Worm (Caenorhabditis elegans) whole organism, L1 larva: ENCODE data around the gene F55B11.2.
A peak's percentile ranks its signal among the peaks of the same experiment; 100 is the strongest.
"Not testable (repeated sequence)": the region's sequence is repeated elsewhere in the genome, so short reads cannot be mapped to it uniquely, and the experiment has no call there.

Source experiments
- F16B12.6 ChIP-seq: fragments of 150-350 bp; optimal IDR thresholded peaks from 2 replicates; lab custom pipeline; 2014; ENCODE audit warnings: missing biosample characterization, missing genetic modification characterization
- aha-1 ChIP-seq: fragments of 150-350 bp; optimal IDR thresholded peaks from 2 replicates; lab custom pipeline; 2014; ENCODE audit warnings: missing biosample characterization, missing genetic modification characterization
- alr-1 ChIP-seq: fragments of 200-800 bp; sonication (Bioruptor generic); optimal IDR thresholded peaks from 2 replicates; lab custom pipeline; 2018; ENCODE audit warnings: borderline replicate concordance, mild to moderate bottlenecking, missing genetic modification characterization, missing compliant biosample characterization
- blmp-1 ChIP-seq: fragments of 150-350 bp; optimal IDR thresholded peaks from 2 replicates; lab custom pipeline; 2014; ENCODE audit warnings: missing biosample characterization, missing genetic modification characterization
- ceh-63 ChIP-seq: fragments of 200-800 bp; sonication (Bioruptor generic); optimal IDR thresholded peaks from 2 replicates; lab custom pipeline; 2018; ENCODE audit warnings: mild to moderate bottlenecking, missing genetic modification characterization, missing compliant biosample characterization
- ceh-90 ChIP-seq: sonication (generic microtip); optimal IDR thresholded peaks from 2 replicates; lab custom pipeline; 2016; ENCODE audit warnings: missing genetic modification characterization, missing compliant biosample characterization
- ces-1 ChIP-seq: fragments of 150-350 bp; optimal IDR thresholded peaks from 2 replicates; lab custom pipeline; 2014; ENCODE audit warnings: missing biosample characterization, missing genetic modification reagents, missing genetic modification characterization
- efl-1 ChIP-seq, 4 experiments: fragments of 150-350 bp; optimal IDR thresholded peaks in 3 of 4; peaks in 1 of 4; 1 replicate in 1 of 4; 2 replicates in 3 of 4; lab custom pipeline; 2014; ENCODE audit warnings: missing biosample characterization in 2 of 4, missing genetic modification characterization in 2 of 4, missing genetic modification reagents in 2 of 4
- egl-13 ChIP-seq: sonication (generic microtip); optimal IDR thresholded peaks from 2 replicates; lab custom pipeline; 2016; ENCODE audit warnings: missing genotype, missing genetic modification reagents, missing genetic modification characterization, missing compliant biosample characterization
- elt-2 ChIP-seq: sonication (generic microtip); optimal IDR thresholded peaks from 2 replicates; lab custom pipeline; 2016; ENCODE audit warnings: missing genetic modification characterization, mild to moderate bottlenecking, inconsistent platforms, missing compliant biosample characterization, missing genetic modification reagents
- ets-5 ChIP-seq: fragments of 200-800 bp; sonication (Bioruptor generic); IDR thresholded peaks from 2 replicates; pipeline ENCODE4 v1.3.6; 2022; ENCODE audit warnings: missing genetic modification characterization, missing compliant biosample characterization
- fkh-10 ChIP-seq: sonication (generic microtip); optimal IDR thresholded peaks from 2 replicates; lab custom pipeline; 2017; ENCODE audit warnings: missing biosample characterization, missing genetic modification reagents, missing genetic modification characterization
- fkh-4 ChIP-seq: sonication (generic microtip); optimal IDR thresholded peaks from 2 replicates; lab custom pipeline; 2016; ENCODE audit warnings: missing compliant biosample characterization, missing genetic modification characterization, borderline replicate concordance
- fkh-8 ChIP-seq: sonication (generic microtip); optimal IDR thresholded peaks from 2 replicates; lab custom pipeline; 2016; ENCODE audit warnings: mild to moderate bottlenecking, missing genetic modification characterization, missing compliant biosample characterization
- hlh-17 ChIP-seq: fragments of 200-800 bp; sonication (Bioruptor generic); optimal IDR thresholded peaks from 2 replicates; lab custom pipeline; 2018; ENCODE audit warnings: missing genetic modification characterization, mild to moderate bottlenecking, missing compliant biosample characterization, moderate library complexity, borderline replicate concordance
- hpl-2 ChIP-seq: fragments of 150-350 bp; optimal IDR thresholded peaks from 2 replicates; lab custom pipeline; 2014; ENCODE audit warnings: missing biosample characterization, missing genetic modification reagents, missing genetic modification characterization
- irx-1 ChIP-seq: sonication (generic microtip); optimal IDR thresholded peaks from 2 replicates; lab custom pipeline; 2016; ENCODE audit warnings: missing genetic modification characterization, missing compliant biosample characterization
- isw-1 ChIP-seq: fragments of 200-800 bp; sonication (Bioruptor generic); IDR thresholded peaks from 2 replicates; pipeline ENCODE4 v1.3.6; 2022; ENCODE audit warnings: missing genetic modification characterization, missing compliant biosample characterization
- jun-1 ChIP-seq: fragments of 150-350 bp; optimal IDR thresholded peaks from 2 replicates; lab custom pipeline; 2014; ENCODE audit warnings: missing biosample characterization, missing genetic modification reagents, missing genetic modification characterization
- mdl-1 ChIP-seq, 2 experiments: fragments of 150-350 bp; optimal IDR thresholded peaks; 2 replicates each; lab custom pipeline; 2014 to 2017; ENCODE audit warnings: missing biosample characterization in 2 of 2, missing genetic modification characterization in 2 of 2, inconsistent platforms in 1 of 2
- mef-2 ChIP-seq: fragments of 150-350 bp; optimal IDR thresholded peaks from 2 replicates; lab custom pipeline; 2014; ENCODE audit warnings: missing biosample characterization, missing genetic modification characterization
- nhr-11 ChIP-seq: fragments of 150-350 bp; optimal IDR thresholded peaks from 2 replicates; lab custom pipeline; 2014; ENCODE audit warnings: missing biosample characterization, missing genetic modification characterization
- nhr-12 ChIP-seq: sonication (generic microtip); optimal IDR thresholded peaks from 2 replicates; lab custom pipeline; 2017; ENCODE audit warnings: missing biosample characterization, missing genetic modification characterization
- nhr-47 ChIP-seq: sonication (generic microtip); optimal IDR thresholded peaks from 2 replicates; lab custom pipeline; 2016; ENCODE audit warnings: mild to moderate bottlenecking, missing genetic modification characterization, moderate library complexity, missing compliant biosample characterization
- nhr-71 ChIP-seq: sonication (generic microtip); optimal IDR thresholded peaks from 2 replicates; lab custom pipeline; 2016; ENCODE audit warnings: mild to moderate bottlenecking, missing genetic modification characterization, moderate library complexity, missing compliant biosample characterization
- nhr-85 ChIP-seq: sonication (generic microtip); peaks from one replicate; lab custom pipeline; 2016; ENCODE audit warnings: missing genetic modification characterization, inconsistent platforms, missing compliant biosample characterization
- nhr-90 ChIP-seq: sonication (generic microtip); optimal IDR thresholded peaks from 2 replicates; lab custom pipeline; 2016; ENCODE audit warnings: mild to moderate bottlenecking, missing genetic modification characterization, missing compliant biosample characterization; ENCODE audit not compliant: poor library complexity
- pag-3 ChIP-seq: sonication (generic microtip); optimal IDR thresholded peaks from 2 replicates; lab custom pipeline; 2017; ENCODE audit warnings: missing genetic modification characterization, mild to moderate bottlenecking, missing compliant biosample characterization, antibody characterized with exemption, borderline replicate concordance; ENCODE audit not compliant: insufficient read depth
- rnt-1 ChIP-seq: sonication (generic microtip); optimal IDR thresholded peaks from 2 replicates; lab custom pipeline; 2016; ENCODE audit warnings: mild to moderate bottlenecking, missing genetic modification characterization, moderate library complexity, missing compliant biosample characterization
- snpc-4 ChIP-seq: fragments of 150-350 bp; optimal IDR thresholded peaks from 2 replicates; lab custom pipeline; 2014; ENCODE audit warnings: missing biosample characterization, missing genetic modification characterization
- snu-23 ChIP-seq: sonication (generic microtip); optimal IDR thresholded peaks from 2 replicates; lab custom pipeline; 2016; ENCODE audit warnings: missing genetic modification characterization, missing compliant biosample characterization
- tbx-2 ChIP-seq: sonication (generic microtip); optimal IDR thresholded peaks from 2 replicates; lab custom pipeline; 2016; ENCODE audit warnings: missing genetic modification characterization, missing compliant biosample characterization
- vab-15 ChIP-seq: sonication (generic microtip); optimal IDR thresholded peaks from 2 replicates; lab custom pipeline; 2017; ENCODE audit warnings: missing genotype, mild to moderate bottlenecking, missing genetic modification characterization, missing compliant biosample characterization
- zag-1 ChIP-seq: fragments of 150-350 bp; optimal IDR thresholded peaks from 2 replicates; lab custom pipeline; 2014; ENCODE audit warnings: missing biosample characterization, missing genetic modification characterization

F55B11.2 gene

ce11 chrIV:14444077-14444476, 21.0 kb upstream of the F55B11.2 start, which contains the start of gene tra-3:
tra-3 (minus strand) TSS chrIV:14444183.
- TF ChIP-seq rnt-1 (tag; lab: Kevin White, UChicago) (no peak), ceh-63 (GFP tag; lab: Kevin White, UChicago) (no peak)

DNA sequence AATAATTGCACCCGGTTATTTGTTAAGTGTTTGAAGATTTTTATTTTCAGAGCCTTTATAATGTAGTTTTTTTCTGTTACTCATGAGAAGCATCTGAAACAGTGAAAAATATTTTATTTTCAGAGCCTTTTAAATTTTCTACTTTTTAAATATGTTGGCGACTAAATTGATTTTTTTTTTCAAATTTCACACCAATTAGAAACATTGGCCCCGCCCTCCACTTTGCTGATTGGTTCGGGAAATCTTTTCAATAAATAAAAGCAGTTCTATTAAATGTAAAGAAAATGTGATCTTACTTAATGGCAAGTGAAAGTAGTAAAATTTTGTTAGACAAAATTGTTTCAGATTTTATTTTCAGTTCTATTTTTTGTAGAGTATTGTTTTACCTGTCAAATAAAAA, 14.3 kb upstream of the F55B11.2 start:
- TF ChIP-seq vab-15 (tag; lab: Kevin White, UChicago): no peak
- no peak for TF ChIP-seq alr-1 (tag; lab: Kevin White, UChicago)
- no peak for TF ChIP-seq mef-2 (tag; lab: Kevin White, UChicago)
- TF ChIP-seq, all 84 proteins: peak for 0

ce11 chrIV:14435902-14436301, 12.8 kb upstream of the F55B11.2 start:
- TF ChIP-seq fkh-10 (GFP tag; lab: Kevin White, UChicago) (no peak), ces-1 (GFP tag; lab: Kevin White, UChicago) (no peak), snu-23 (no peak), nhr-12 (tag; lab: Kevin White, UChicago) (no peak), hpl-2 (GFP tag; lab: Kevin White, UChicago) (no peak), aha-1 (tag; lab: Kevin White, UChicago) (no peak), tbx-2 (tag; lab: Kevin White, UChicago) (no peak), nhr-47 (tag; lab: Kevin White, UChicago) (no peak), elt-2 (no peak), F16B12.6 (tag; lab: Kevin White, UChicago) (no peak)

DNA sequence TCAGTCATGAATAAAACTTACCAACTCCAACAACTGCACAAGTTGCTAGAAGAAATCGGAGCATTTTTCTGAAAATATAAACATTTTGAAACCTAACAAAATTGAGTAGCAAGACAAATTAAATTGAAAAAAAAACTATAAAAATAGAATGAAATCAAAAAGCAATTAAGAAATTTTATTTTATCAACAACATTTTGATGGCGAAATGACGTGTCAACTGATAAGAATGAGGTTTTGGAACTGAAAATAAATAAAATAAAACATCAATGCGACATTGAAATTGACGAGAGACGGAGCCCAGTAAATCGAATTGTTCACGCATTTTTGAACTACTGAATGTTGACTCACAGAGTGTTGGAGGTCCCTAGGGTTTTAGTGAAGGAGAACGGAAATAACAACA, 7.8 kb upstream of the F55B11.2 start, which contains the start of gene F55B11.4:
F55B11.4 (minus strand) TSS at position 68 of the 400 bp plus-strand sequence.
- no peak for TF ChIP-seq nhr-11 (tag; lab: Kevin White, UChicago)
- TF ChIP-seq mef-2 (tag; lab: Kevin White, UChicago): no peak
- TF ChIP-seq tbx-2 (tag; lab: Kevin White, UChicago): no peak
- TF ChIP-seq nhr-85 (tag; lab: Kevin White, UChicago): peak; percentile 21
- TF ChIP-seq mdl-1 (tag; optimal IDR thresholded peaks at IDR 0.05; lab: Kevin White, UChicago): no peak
- TF ChIP-seq fkh-10 (GFP tag; lab: Kevin White, UChicago): no peak
- TF ChIP-seq efl-1 (optimal IDR thresholded peaks at IDR 0.05; lab: Kevin White, UChicago): no peak
- TF ChIP-seq efl-1 (GFP tag; optimal IDR thresholded peaks at IDR 0.05 in 1 of 2; lab: Kevin White, UChicago): peak in 1 of 2 experiments; percentile 64
- no peak for TF ChIP-seq isw-1 (GFP tag; lab: Robert Waterston, UW)
- no peak for TF ChIP-seq fkh-8 (tag; lab: Kevin White, UChicago)
- TF ChIP-seq elt-2: peak; percentile 83

DNA sequence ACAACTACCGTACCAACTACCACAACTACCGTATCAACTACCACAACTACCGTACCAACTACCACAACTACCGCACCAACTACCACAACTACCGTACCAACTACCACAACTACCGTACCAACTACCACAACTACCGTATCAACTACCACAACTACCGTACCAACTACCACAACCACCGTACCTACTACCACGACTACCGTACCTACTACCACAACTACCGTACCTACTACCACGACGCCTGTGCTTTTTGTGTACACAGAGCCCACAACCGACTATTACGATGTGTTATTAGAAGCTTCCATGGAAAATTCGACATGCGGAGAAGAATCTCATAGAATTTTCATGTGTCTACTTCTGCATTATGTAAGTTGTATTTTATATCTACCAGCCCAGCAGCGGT, 4.3 kb upstream of the F55B11.2 start, which contains the start of gene F55B11.5:
F55B11.5 (plus strand) TSS at position 301 of the 400 bp plus-strand sequence.
- TF ChIP-seq fkh-4 (tag; lab: Kevin White, UChicago); blmp-1 (tag; lab: Kevin White, UChicago); elt-2: not testable (repeated sequence)

DNA sequence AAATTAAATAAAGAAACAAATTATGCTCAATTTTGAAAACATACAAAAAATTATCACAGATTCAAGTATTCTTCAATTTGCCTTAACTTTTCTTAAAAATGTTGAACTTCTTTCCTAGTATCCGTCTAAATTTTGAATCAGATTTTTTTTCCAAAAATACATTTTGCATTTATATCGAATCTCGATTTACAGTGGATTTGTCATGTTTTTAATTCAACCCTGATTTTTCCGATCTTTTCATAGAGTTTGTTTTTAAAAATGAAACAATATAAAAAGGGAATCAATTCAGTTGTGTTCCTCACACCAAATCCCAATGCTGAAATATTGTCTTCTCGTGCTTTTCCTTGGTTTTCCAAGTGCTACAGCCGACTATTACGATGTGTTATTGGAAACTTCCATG, 1.3 kb upstream of the F55B11.2 start, which contains the start of gene F55B11.3:
F55B11.3 (plus strand) TSS at position 301 of the 400 bp plus-strand sequence.
- TF ChIP-seq nhr-90 (tag; lab: Kevin White, UChicago) (no peak), zag-1 (no peak), pag-3 (no peak), mef-2 (tag; lab: Kevin White, UChicago) (no peak), jun-1 (tag; lab: Kevin White, UChicago) (no peak), ceh-90 (tag; lab: Kevin White, UChicago) (no peak), hpl-2 (GFP tag; lab: Kevin White, UChicago) (no peak), snu-23 (no peak), irx-1 (tag; lab: Kevin White, UChicago) (no peak), snpc-4 (tag; lab: Kevin White, UChicago) (no peak), hlh-17 (no peak), egl-13 (tag; lab: Kevin White, UChicago) (no peak), nhr-71 (tag; lab: Kevin White, UChicago) (no peak), ets-5 (GFP tag; lab: Robert Waterston, UW) (no peak)
- TF ChIP-seq, all 84 proteins: peak for 0
